Worm (Caenorhabditis elegans): ENCODE measurements around the gene Y97E10AL.1.

Y97E10AL.1 gene

ce11 chrV:8027429-8028142, 41.6 kb downstream of the Y97E10AL.1 start:
- TF ChIP-seq flt-1 (GFP tag; IDR thresholded peaks at IDR 0.05) (no peak), ref-1 (GFP tag; conservative IDR thresholded peaks at IDR 0.05) (no peak), ztf-23 (GFP tag; IDR thresholded peaks at IDR 0.05) (no peak), cog-1 (tag; optimal IDR thresholded peaks at IDR 0.05) (no peak), klf-2 (GFP tag; conservative IDR thresholded peaks at IDR 0.05) (no peak), ztf-29 (GFP tag; IDR thresholded peaks at IDR 0.05) (no peak), tab-1 (GFP tag; IDR thresholded peaks at IDR 0.05) (no peak), med-1 (GFP tag; optimal IDR thresholded peaks at IDR 0.05; ENCODE audit: insufficient read depth) (no peak), T22C8.4 (GFP tag; IDR thresholded peaks at IDR 0.05) (no peak)

- TF ChIP-seq ref-1 (GFP tag; conservative IDR thresholded peaks at IDR 0.05) (no peak), med-1 (GFP tag; optimal IDR thresholded peaks at IDR 0.05; ENCODE audit: insufficient read depth) (no peak)
Observed at ce11 chrV:8028825-8029489, 43.0 kb downstream of the Y97E10AL.1 start, which contains the start of gene oma-2. Gene oma-2, plus strand, starts transcription at chrV:8029439.

- no peak for TF ChIP-seq flt-1 (GFP tag; IDR thresholded peaks at IDR 0.05)
- TF ChIP-seq klf-2 (GFP tag; conservative IDR thresholded peaks at IDR 0.05) = no peak
- no peak for TF ChIP-seq med-1 (GFP tag; optimal IDR thresholded peaks at IDR 0.05; ENCODE audit: insufficient read depth)
- TF ChIP-seq T22C8.4 (GFP tag; IDR thresholded peaks at IDR 0.05) = no peak
- TF ChIP-seq ztf-29 (GFP tag; IDR thresholded peaks at IDR 0.05) = no peak
- no peak for TF ChIP-seq tab-1 (GFP tag; IDR thresholded peaks at IDR 0.05)
- no peak for TF ChIP-seq ref-1 (GFP tag; conservative IDR thresholded peaks at IDR 0.05)
- TF ChIP-seq ztf-23 (GFP tag; IDR thresholded peaks at IDR 0.05) = no peak
- no peak for TF ChIP-seq cog-1 (tag; optimal IDR thresholded peaks at IDR 0.05)
Observed at ce11 chrV:8031121-8031520, 45.2 kb downstream of the Y97E10AL.1 start, which contains the start of gene vars-1. Gene vars-1, plus strand, starts transcription at chrV:8031411.

- TF ChIP-seq med-1 (GFP tag; optimal IDR thresholded peaks at IDR 0.05; ENCODE audit: insufficient read depth) (no peak), tab-1 (GFP tag; IDR thresholded peaks at IDR 0.05) (no peak), klf-2 (GFP tag; conservative IDR thresholded peaks at IDR 0.05) (no peak), ztf-23 (GFP tag; IDR thresholded peaks at IDR 0.05) (no peak), flt-1 (GFP tag; IDR thresholded peaks at IDR 0.05) (no peak), ztf-29 (GFP tag; IDR thresholded peaks at IDR 0.05) (no peak), cog-1 (tag; optimal IDR thresholded peaks at IDR 0.05) (no peak), ref-1 (GFP tag; conservative IDR thresholded peaks at IDR 0.05) (no peak), T22C8.4 (GFP tag; IDR thresholded peaks at IDR 0.05) (no peak)
Observed at ce11 chrV:8034811-8035210, 48.9 kb downstream of the Y97E10AL.1 start, which contains the start of gene algn-12. Gene algn-12, plus strand, starts transcription at chrV:8035111.

DNA sequence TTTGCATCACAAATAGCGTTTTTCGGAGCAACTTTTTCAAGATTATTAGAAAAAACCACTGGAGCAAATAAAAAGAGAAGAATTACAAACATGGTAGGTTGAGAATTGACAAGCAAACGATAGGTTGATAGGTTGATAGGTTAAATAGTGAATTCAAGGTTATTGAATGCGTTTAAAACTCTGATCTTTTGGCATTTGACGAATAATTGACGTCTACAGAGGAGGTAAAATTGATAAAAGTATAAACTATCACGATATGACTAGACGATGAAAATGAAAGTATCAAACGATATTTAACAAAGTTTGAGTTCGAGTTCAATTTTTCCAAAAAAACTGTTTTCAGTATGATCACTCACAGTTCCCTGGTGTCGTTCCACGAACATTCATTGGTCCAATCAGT, 50.0 kb downstream of the Y97E10AL.1 start, which contains the start of gene ZC513.14:
ZC513.14 (minus strand) TSS at position 101 of the 400 bp plus-strand sequence.
- TF ChIP-seq tab-1 (GFP tag; IDR thresholded peaks at IDR 0.05) (no peak), klf-2 (GFP tag; conservative IDR thresholded peaks at IDR 0.05) (no peak)

Measured in whole organism, midembryonic.